Worm (Caenorhabditis elegans) whole organism, L4 larva: ENCODE data around the gene Y11D7A.9.

Experiments used
- mdl-1 ChIP-seq, 2 experiments: fragments of 150-350 bp in 1 of 2; sonication (generic microtip) in 1 of 2; optimal IDR thresholded peaks; 2 replicates each; lab custom pipeline; 2014 to 2017; ENCODE audit warnings: missing biosample characterization in 2 of 2, missing genetic modification characterization in 2 of 2
- pha-4 ChIP-seq, 2 experiments: fragments of 150-350 bp in 1 of 2; fragments of 200-800 bp in 1 of 2; sonication (Bioruptor generic) in 1 of 2; IDR thresholded peaks in 1 of 2; optimal IDR thresholded peaks in 1 of 2; 2 replicates each; pipeline versions ENCODE4 v1.3.6 to Lab custom; 2014 to 2022; ENCODE audit warnings: missing genetic modification characterization in 2 of 2, missing genetic modification reagents in 2 of 2, missing biosample characterization in 1 of 2, missing compliant biosample characterization in 1 of 2

DNA sequence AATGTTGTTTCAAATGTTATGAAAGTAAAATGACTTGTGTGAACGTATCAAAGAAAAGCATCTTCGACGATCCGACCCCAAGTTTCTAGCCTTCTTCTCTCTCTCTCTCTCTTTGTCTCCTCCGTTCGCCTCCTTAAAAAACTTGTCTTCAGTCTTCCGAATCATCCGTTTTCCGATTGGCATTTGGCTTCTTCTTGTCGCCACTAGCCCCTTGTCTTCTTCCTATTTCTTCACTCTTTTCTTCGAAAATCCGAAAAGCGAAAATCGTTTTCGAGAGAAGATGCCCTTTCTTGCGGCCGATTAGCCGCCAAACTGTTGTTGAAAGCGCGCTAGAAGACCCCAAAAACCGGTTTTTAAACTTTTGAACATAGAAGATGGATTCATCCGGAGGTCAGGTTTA lies 2.6 kb upstream of the Y11D7A.9 start:
- TF ChIP-seq mdl-1 (tag; optimal IDR thresholded peaks at IDR 0.05; lab: Kevin White, UChicago): no peak
- TF ChIP-seq pha-4 (GFP tag; IDR thresholded peaks at IDR 0.05; lab: Robert Waterston, UW): no peak
- TF ChIP-seq pha-4 (tag; optimal IDR thresholded peaks at IDR 0.05; lab: Kevin White, UChicago): no peak
